Fruit fly (Drosophila melanogaster): ENCODE data around the gene Hipk.

DNA sequence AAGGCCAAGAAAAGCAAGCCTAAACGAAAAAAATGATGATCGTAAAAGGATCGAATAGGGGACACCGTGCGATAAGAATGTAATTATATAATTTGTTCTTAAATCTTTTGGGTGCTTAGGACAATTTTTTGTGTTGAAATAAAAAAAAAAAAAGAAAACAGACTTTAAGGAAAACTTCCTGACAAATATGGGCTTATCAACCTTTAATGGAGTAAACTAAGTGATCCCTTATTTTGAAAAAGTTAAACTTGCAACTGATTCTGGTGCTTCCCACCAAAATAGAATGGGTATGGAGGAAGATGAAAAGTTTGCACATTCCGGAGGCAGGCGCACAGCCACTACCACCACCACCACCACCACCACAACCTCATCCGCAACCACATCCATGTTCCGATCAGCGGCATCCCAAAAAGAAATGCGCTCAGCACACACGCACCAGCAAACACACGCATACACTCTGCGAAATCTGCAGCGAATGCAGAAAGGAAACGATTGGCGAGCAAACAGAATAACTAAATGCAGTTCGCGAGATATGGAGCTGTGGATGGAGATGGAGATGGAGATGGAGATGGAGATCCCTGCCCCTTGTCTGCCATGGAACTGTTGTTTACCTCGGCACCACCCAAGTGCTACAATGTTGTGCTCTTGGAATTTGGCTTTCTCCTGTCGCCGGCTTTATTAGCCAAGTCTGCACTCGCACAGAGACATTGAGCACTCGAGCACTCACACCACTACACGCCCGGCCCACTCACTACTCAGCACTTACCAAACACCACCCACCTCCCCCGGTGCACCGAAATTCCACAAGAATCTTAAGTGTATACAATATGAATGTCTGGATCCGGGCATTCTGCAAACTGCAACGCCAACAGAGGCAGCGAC is 76.8 kb downstream of the Hipk start:
- TF ChIP-seq CG13287 (GFP tag; IDR thresholded peaks at IDR 0.05; ENCODE audit: partially characterized antibody): no peak
- TF ChIP-seq Bgb (GFP tag; IDR thresholded peaks at IDR 0.05; ENCODE audit: partially characterized antibody): no peak
- no peak for TF ChIP-seq CG10321 (GFP tag; IDR thresholded peaks at IDR 0.05)
- TF ChIP-seq CG3065 (GFP tag; optimal IDR thresholded peaks at IDR 0.05): no peak
- TF ChIP-seq dati (GFP tag; IDR thresholded peaks at IDR 0.05): no peak
- no peak for TF ChIP-seq Xbp1 (GFP tag; optimal IDR thresholded peaks at IDR 0.05)

All from whole organism, embryonic.